Worm (Caenorhabditis elegans) whole organism, mixed stage, embryonic: ENCODE measurements around the gene F10G7.10.

ENCODE experiments used
- bed-3 ChIP-seq: fragments of 200-800 bp; sonication (Bioruptor generic); optimal IDR thresholded peaks from 3 replicates; lab custom pipeline; 2018; ENCODE audit warnings: mild to moderate bottlenecking, missing genetic modification characterization, moderate library complexity, missing compliant biosample characterization
- blmp-1 ChIP-seq: fragments of 150-350 bp; optimal IDR thresholded peaks from 2 replicates; lab custom pipeline; 2014; ENCODE audit warnings: missing biosample characterization, missing genetic modification characterization
- ceh-43 ChIP-seq: fragments of 200-800 bp; sonication (Bioruptor generic); optimal IDR thresholded peaks from 2 replicates; lab custom pipeline; 2018; ENCODE audit warnings: mild to moderate bottlenecking, missing genetic modification characterization, moderate library complexity, missing compliant biosample characterization
- ceh-83 ChIP-seq: fragments of 200-800 bp; sonication (Bioruptor generic); optimal IDR thresholded peaks from 2 replicates; lab custom pipeline; 2018; ENCODE audit warnings: mild to moderate bottlenecking, missing genetic modification characterization, missing compliant biosample characterization
- ces-1 ChIP-seq: fragments of 150-350 bp; optimal IDR thresholded peaks from 2 replicates; lab custom pipeline; 2014; ENCODE audit warnings: missing biosample characterization, missing genetic modification reagents, missing genetic modification characterization
- cnd-1 ChIP-seq: fragments of 200-800 bp; sonication (Bioruptor generic); optimal IDR thresholded peaks from 2 replicates; lab custom pipeline; 2018; ENCODE audit warnings: mild to moderate bottlenecking, missing genetic modification characterization, missing compliant biosample characterization
- drap-1 ChIP-seq: fragments of 200-800 bp; sonication (Bioruptor generic); optimal IDR thresholded peaks from 3 replicates; lab custom pipeline; 2018; ENCODE audit warnings: mild to moderate bottlenecking, missing genetic modification characterization, missing compliant biosample characterization
- elt-1 ChIP-seq: sonication (generic microtip); optimal IDR thresholded peaks from 2 replicates; lab custom pipeline; 2017; ENCODE audit warnings: missing genetic modification characterization, mild to moderate bottlenecking, missing compliant biosample characterization, antibody characterized with exemption, moderate library complexity, borderline replicate concordance; ENCODE audit not compliant: insufficient read depth
- elt-3 ChIP-seq: fragments of 150-350 bp; optimal IDR thresholded peaks from 2 replicates; lab custom pipeline; 2014; ENCODE audit warnings: missing biosample characterization, missing genetic modification characterization
- ham-2 ChIP-seq: fragments of 200-800 bp; sonication (Bioruptor generic); optimal IDR thresholded peaks from 2 replicates; lab custom pipeline; 2018; ENCODE audit warnings: mild to moderate bottlenecking, missing genetic modification characterization, missing compliant biosample characterization
- hlh-1 ChIP-seq: fragments of 150-350 bp; optimal IDR thresholded peaks from 2 replicates; lab custom pipeline; 2014; ENCODE audit warnings: missing biosample characterization, missing genetic modification reagents, missing genetic modification characterization
- lin-13 ChIP-seq: fragments of 150-350 bp; optimal IDR thresholded peaks from 2 replicates; lab custom pipeline; 2014; ENCODE audit warnings: missing biosample characterization, missing genetic modification characterization
- mab-5 ChIP-seq: fragments of 150-350 bp; optimal IDR thresholded peaks from 2 replicates; lab custom pipeline; 2014; ENCODE audit warnings: missing biosample characterization, missing genetic modification characterization
- mep-1 ChIP-seq: fragments of 150-350 bp; optimal IDR thresholded peaks from 2 replicates; lab custom pipeline; 2017; ENCODE audit warnings: missing biosample characterization, missing genetic modification reagents, missing genetic modification characterization, inconsistent platforms
- mls-2 ChIP-seq: sonication (generic microtip); optimal IDR thresholded peaks from 2 replicates; lab custom pipeline; 2016; ENCODE audit warnings: mild to moderate bottlenecking, missing genetic modification characterization, moderate library complexity, missing compliant biosample characterization
- nhr-12 ChIP-seq: fragments of 150-350 bp; optimal IDR thresholded peaks from 2 replicates; lab custom pipeline; 2014; ENCODE audit warnings: missing biosample characterization, missing genetic modification characterization
- nhr-2 ChIP-seq: fragments of 150-350 bp; optimal IDR thresholded peaks from 2 replicates; lab custom pipeline; 2014; ENCODE audit warnings: missing biosample characterization, missing genetic modification characterization
- nhr-28 ChIP-seq: fragments of 150-350 bp; optimal IDR thresholded peaks from 2 replicates; lab custom pipeline; 2014; ENCODE audit warnings: missing biosample characterization, missing genetic modification characterization
- nhr-76 ChIP-seq: sonication (generic microtip); optimal IDR thresholded peaks from 2 replicates; lab custom pipeline; 2017; ENCODE audit warnings: missing biosample characterization, missing genetic modification characterization
- pha-4 ChIP-seq: fragments of 150-350 bp; optimal IDR thresholded peaks from 2 replicates; lab custom pipeline; 2018; ENCODE audit warnings: missing biosample characterization, missing genetic modification reagents, missing genetic modification characterization
- sem-2 ChIP-seq: fragments of 200-800 bp; sonication (Bioruptor generic); optimal IDR thresholded peaks from 2 replicates; lab custom pipeline; 2018; ENCODE audit warnings: mild to moderate bottlenecking, missing genetic modification characterization, missing compliant biosample characterization
- snpc-4 ChIP-seq: fragments of 150-350 bp; optimal IDR thresholded peaks from 2 replicates; lab custom pipeline; 2014; ENCODE audit warnings: missing biosample characterization, missing genetic modification characterization
- sptf-1 ChIP-seq: sonication (generic microtip); optimal IDR thresholded peaks from 2 replicates; lab custom pipeline; 2017; ENCODE audit warnings: mild to moderate bottlenecking, missing genetic modification characterization, moderate library complexity, missing compliant biosample characterization
- tbx-8 ChIP-seq: fragments of 200-800 bp; sonication (Bioruptor generic); optimal IDR thresholded peaks from 2 replicates; lab custom pipeline; 2018; ENCODE audit warnings: mild to moderate bottlenecking, missing genetic modification characterization, moderate library complexity, missing compliant biosample characterization
- unc-120 ChIP-seq: sonication (generic microtip); optimal IDR thresholded peaks from 2 replicates; lab custom pipeline; 2017; ENCODE audit warnings: missing genetic modification characterization, missing compliant biosample characterization; ENCODE audit not compliant: poor library complexity, severe bottlenecking
- unc-39 ChIP-seq: fragments of 150-350 bp; optimal IDR thresholded peaks from 2 replicates; lab custom pipeline; 2014; ENCODE audit warnings: missing biosample characterization, missing genetic modification characterization
- unc-62 ChIP-seq: fragments of 150-350 bp; optimal IDR thresholded peaks from 2 replicates; lab custom pipeline; 2014; ENCODE audit warnings: missing biosample characterization, missing genetic modification reagents, missing genetic modification characterization
- zip-8 ChIP-seq: fragments of 150-350 bp; optimal IDR thresholded peaks from 2 replicates; lab custom pipeline; 2014; ENCODE audit warnings: missing biosample characterization, missing genetic modification characterization
- ztf-11 ChIP-seq: fragments of 150-350 bp; optimal IDR thresholded peaks from 2 replicates; lab custom pipeline; 2014; ENCODE audit warnings: missing biosample characterization, missing genetic modification characterization

F10G7.10 gene

ce11 chrII:4736585-4736984, 10.5 kb upstream of the F10G7.10 start:
- TF ChIP-seq pha-4 (tag; lab: Kevin White, UChicago) (no peak), mab-5 (peak; percentile 12), unc-62 (GFP tag; lab: Kevin White, UChicago) (peak; percentile 2), blmp-1 (tag; lab: Kevin White, UChicago) (no peak), cnd-1 (tag; lab: Kevin White, UChicago) (no peak)

- TF ChIP-seq blmp-1 (tag; lab: Kevin White, UChicago) = peak; percentile 84
- no peak for TF ChIP-seq unc-120 (tag; lab: Kevin White, UChicago)
- no peak for TF ChIP-seq ham-2 (GFP tag; lab: Kevin White, UChicago)
- no peak for TF ChIP-seq ces-1 (GFP tag; lab: Kevin White, UChicago)
- no peak for TF ChIP-seq sptf-1
Measured at ce11 chrII:4734477-4734876, 8.4 kb upstream of the F10G7.10 start.

ce11 chrII:4733848-4734247, 7.8 kb upstream of the F10G7.10 start, which contains the start of gene F41C3.11:
Gene F41C3.11, minus strand, starts transcription at chrII:4733948.
- no peak for TF ChIP-seq nhr-2
- TF ChIP-seq elt-3 (tag; lab: Kevin White, UChicago) = no peak
- TF ChIP-seq nhr-12 (tag; lab: Kevin White, UChicago) = no peak
- TF ChIP-seq ham-2 (GFP tag; lab: Kevin White, UChicago) = no peak
- TF ChIP-seq mab-5 = no peak
- no peak for TF ChIP-seq bed-3
- TF ChIP-seq sptf-1 = no peak
- no peak for TF ChIP-seq mls-2 (tag; lab: Kevin White, UChicago)
- TF ChIP-seq ceh-83 (GFP tag; lab: Kevin White, UChicago) = no peak
- TF ChIP-seq ztf-11 (tag; lab: Kevin White, UChicago) = no peak
- TF ChIP-seq drap-1 (GFP tag; lab: Kevin White, UChicago) = no peak
- no peak for TF ChIP-seq pha-4 (tag; lab: Kevin White, UChicago)
- no peak for TF ChIP-seq ces-1 (GFP tag; lab: Kevin White, UChicago)

- no peak for TF ChIP-seq ceh-43
- TF ChIP-seq nhr-76 (tag; lab: Kevin White, UChicago) = no peak
- no peak for TF ChIP-seq ceh-83 (GFP tag; lab: Kevin White, UChicago)
- TF ChIP-seq nhr-12 (tag; lab: Kevin White, UChicago) = no peak
- TF ChIP-seq cnd-1 (tag; lab: Kevin White, UChicago) = no peak
- TF ChIP-seq nhr-28 (tag; lab: Kevin White, UChicago) = no peak
- no peak for TF ChIP-seq ces-1 (GFP tag; lab: Kevin White, UChicago)
- TF ChIP-seq nhr-2 = no peak
Measured at ce11 chrII:4729733-4730132, 3.7 kb upstream of the F10G7.10 start, which contains the start of gene F41C3.7. Gene F41C3.7, plus strand, starts transcription at chrII:4730033.

- TF ChIP-seq ceh-43 (no peak), elt-1 (tag; lab: Kevin White, UChicago) (no peak), zip-8 (tag; lab: Kevin White, UChicago) (no peak), cnd-1 (tag; lab: Kevin White, UChicago) (no peak), sptf-1 (no peak), nhr-2 (no peak), hlh-1 (tag; lab: Kevin White, UChicago) (no peak), tbx-8 (GFP tag; lab: Kevin White, UChicago) (no peak), sem-2 (GFP tag; lab: Kevin White, UChicago) (no peak), nhr-76 (tag; lab: Kevin White, UChicago) (no peak), ztf-11 (tag; lab: Kevin White, UChicago) (no peak)
Measured at ce11 chrII:4728687-4729086, 2.6 kb upstream of the F10G7.10 start.

- TF ChIP-seq elt-3 (tag; lab: Kevin White, UChicago) (no peak), blmp-1 (tag; lab: Kevin White, UChicago) (no peak), sptf-1 (no peak)
- TF ChIP-seq, all 35 proteins: peak for 0
Measured at ce11 chrII:4727769-4728168, 1.7 kb upstream of the F10G7.10 start, which contains the start of gene ttr-41. Gene ttr-41, minus strand, starts transcription at chrII:4727869.

- no peak for TF ChIP-seq unc-39
- no peak for TF ChIP-seq unc-62 (GFP tag; lab: Kevin White, UChicago)
- TF ChIP-seq ham-2 (GFP tag; lab: Kevin White, UChicago) = no peak
- no peak for TF ChIP-seq ces-1 (GFP tag; lab: Kevin White, UChicago)
- TF ChIP-seq drap-1 (GFP tag; lab: Kevin White, UChicago) = no peak
- TF ChIP-seq lin-13 = no peak
- TF ChIP-seq mep-1 (tag; lab: Kevin White, UChicago) = no peak
- TF ChIP-seq snpc-4 (tag; lab: Kevin White, UChicago) = no peak
- no peak for TF ChIP-seq mls-2 (tag; lab: Kevin White, UChicago)
- no peak for TF ChIP-seq blmp-1 (tag; lab: Kevin White, UChicago)
- no peak for TF ChIP-seq mab-5
Measured at ce11 chrII:4726750-4727384, 803 bp upstream of the F10G7.10 start.
